Fruit fly (Drosophila melanogaster): ENCODE results near the gene CG17376.

The CG17376 gene

dm6 chr2L:6784235-6784634 lies 16.5 kb downstream of the CG17376 start:
- TF ChIP-seq Eip78C (GFP tag) (peak; percentile 44), svp (GFP tag) (no peak), CG11762 (GFP tag; optimal IDR thresholded peaks at IDR 0.05; ENCODE audit: insufficient read depth) (no peak), ss (GFP tag; optimal IDR thresholded peaks at IDR 0.05) (peak in 1 of 2 experiments; percentile 29), CG9139 (GFP tag; optimal IDR thresholded peaks at IDR 0.05) (no peak)

- TF ChIP-seq Eip78C (GFP tag): peak; percentile 51
- TF ChIP-seq Met (GFP tag; optimal IDR thresholded peaks at IDR 0.05): no peak
These were observed 17.3 kb downstream of the CG17376 start for dm6 chr2L:6783395-6783794.

- TF ChIP-seq svp (GFP tag) (peak; percentile 55), CG11762 (GFP tag; optimal IDR thresholded peaks at IDR 0.05; ENCODE audit: insufficient read depth) (no peak), CG10669 (GFP tag; optimal IDR thresholded peaks at IDR 0.05) (peak; percentile 3), Hr39 (GFP tag; optimal IDR thresholded peaks at IDR 0.05) (no peak)
These were observed 25.8 kb downstream of the CG17376 start for dm6 chr2L:6774853-6775252.

- TF ChIP-seq topi (GFP tag; optimal IDR thresholded peaks at IDR 0.05) (no peak), CG31627 (GFP tag; optimal IDR thresholded peaks at IDR 0.05) (no peak), dac (GFP tag; optimal IDR thresholded peaks at IDR 0.05) (no peak), Ets21C (GFP tag; optimal IDR thresholded peaks at IDR 0.05) (no peak), Hr39 (GFP tag; optimal IDR thresholded peaks at IDR 0.05) (no peak), CG9139 (GFP tag; optimal IDR thresholded peaks at IDR 0.05) (no peak), Lpt (GFP tag; optimal IDR thresholded peaks at IDR 0.05) (no peak), Eip93F (GFP tag; optimal IDR thresholded peaks at IDR 0.05) (no peak), svp (GFP tag) (no peak), CG16779 (tag; optimal IDR thresholded peaks at IDR 0.05) (no peak), CG8319 (GFP tag; optimal IDR thresholded peaks at IDR 0.05) (no peak), acj6 (GFP tag; optimal IDR thresholded peaks at IDR 0.05) (no peak), Eip78C (GFP tag) (no peak), vri (GFP tag; optimal IDR thresholded peaks at IDR 0.05) (no peak), CG1621 (tag; optimal IDR thresholded peaks at IDR 0.05) (no peak), CG6792 (GFP tag; optimal IDR thresholded peaks at IDR 0.05) (no peak)
These were observed 27.0 kb downstream of the CG17376 start, which contains the start of gene CG17378 for dm6 chr2L:6773645-6774044. CG17378 (plus strand) TSS chr2L:6774041.

- no peak for TF ChIP-seq acj6 (GFP tag; optimal IDR thresholded peaks at IDR 0.05)
- no peak for TF ChIP-seq CG31627 (GFP tag; optimal IDR thresholded peaks at IDR 0.05)
- TF ChIP-seq CG7368 (GFP tag; optimal IDR thresholded peaks at IDR 0.05): no peak
- no peak for TF ChIP-seq CG8632 (GFP tag; optimal IDR thresholded peaks at IDR 0.05)
- TF ChIP-seq Gug (GFP tag; IDR thresholded peaks at IDR 0.05): no peak
These were observed 28.0 kb downstream of the CG17376 start, which contains the start of gene LUBEL for dm6 chr2L:6772655-6773054. LUBEL (minus strand) TSS chr2L:6772755.

DNA sequence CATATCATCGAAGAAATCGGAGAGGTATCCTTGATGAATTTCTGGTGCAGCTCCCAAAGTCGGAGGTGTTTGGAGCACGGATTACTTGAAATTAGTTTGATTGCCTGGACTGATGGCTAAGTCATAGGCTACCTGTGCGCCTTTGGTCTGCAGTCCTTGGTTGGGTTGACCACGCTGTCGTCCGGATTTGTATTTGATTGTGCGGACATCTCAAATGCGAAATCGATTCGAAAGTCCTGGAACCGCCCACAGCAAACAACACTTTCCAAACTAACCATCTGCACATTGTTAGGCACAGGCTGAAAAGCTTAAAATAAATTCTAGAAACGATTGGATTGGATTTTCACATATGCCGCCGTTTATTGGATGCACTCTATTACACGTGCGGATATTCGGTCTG lies 41.2 kb downstream of the CG17376 start, which contains the start of gene CG11322:
Gene CG11322, minus strand, starts transcription at position 101 of the 400 bp plus-strand sequence.
- no peak for TF ChIP-seq CG6163 (GFP tag; IDR thresholded peaks at IDR 0.05)
- no peak for TF ChIP-seq Eip78C (GFP tag)
- TF ChIP-seq Hr39 (GFP tag; optimal IDR thresholded peaks at IDR 0.05): no peak
- TF ChIP-seq Eip75B (GFP tag; optimal IDR thresholded peaks at IDR 0.05): no peak
- TF ChIP-seq fkh (GFP tag; optimal IDR thresholded peaks at IDR 0.05): no peak
- TF ChIP-seq esn (GFP tag; optimal IDR thresholded peaks at IDR 0.05): no peak
- TF ChIP-seq CG6808 (GFP tag; optimal IDR thresholded peaks at IDR 0.05): no peak
- no peak for TF ChIP-seq Blimp-1 (GFP tag; optimal IDR thresholded peaks at IDR 0.05)
- no peak for TF ChIP-seq acj6 (GFP tag; optimal IDR thresholded peaks at IDR 0.05)
- TF ChIP-seq Smox (GFP tag; optimal IDR thresholded peaks at IDR 0.05): no peak
- TF ChIP-seq CG11762 (GFP tag; optimal IDR thresholded peaks at IDR 0.05; ENCODE audit: insufficient read depth): no peak
